Fruit fly (Drosophila melanogaster) whole organism, adult: ENCODE data around the gene Tspo.

ENCODE experiments used
- CG11617 ChIP-seq: fragments of 200-800 bp; sonication (Bioruptor generic); optimal IDR thresholded peaks from 2 replicates; lab custom pipeline; 2017; ENCODE audit warnings: mild to moderate bottlenecking, missing biosample characterization, missing genetic modification reagents, missing genetic modification characterization
- CG12768 ChIP-seq: fragments of 200-800 bp; sonication (Bioruptor generic); optimal IDR thresholded peaks from 2 replicates; lab custom pipeline; 2017; ENCODE audit warnings: missing biosample characterization, missing genetic modification characterization, mild to moderate bottlenecking, moderate library complexity, missing genetic modification reagents
- CG1620 ChIP-seq: fragments of 200-800 bp; sonication (Bioruptor generic); optimal IDR thresholded peaks from 2 replicates; lab custom pipeline; 2016; ENCODE audit warnings: missing biosample characterization, missing genetic modification characterization
- CG5204 ChIP-seq: fragments of 200-800 bp; sonication (Bioruptor generic); optimal IDR thresholded peaks from 2 replicates; lab custom pipeline; 2016; ENCODE audit warnings: missing biosample characterization, missing genetic modification characterization
- CG7045 ChIP-seq: fragments of 200-800 bp; sonication (Bioruptor generic); optimal IDR thresholded peaks from 2 replicates; lab custom pipeline; 2017; ENCODE audit warnings: missing biosample characterization, mild to moderate bottlenecking, missing genetic modification characterization
- Crg-1 ChIP-seq: fragments of 200-800 bp; sonication (Bioruptor generic); optimal IDR thresholded peaks from 2 replicates; lab custom pipeline; 2016; ENCODE audit warnings: missing biosample characterization, missing genetic modification characterization
- Hr96 ChIP-seq: fragments of 200-800 bp; sonication (Bioruptor generic); optimal IDR thresholded peaks from 2 replicates; lab custom pipeline; 2016; ENCODE audit warnings: missing biosample characterization, missing genetic modification characterization
- Mnt ChIP-seq: fragments of 200-800 bp; sonication (Bioruptor generic); optimal IDR thresholded peaks from 2 replicates; lab custom pipeline; 2016; ENCODE audit warnings: missing biosample characterization, mild to moderate bottlenecking, missing genetic modification characterization
- bab1 ChIP-seq: fragments of 200-800 bp; sonication (Bioruptor generic); optimal IDR thresholded peaks from 3 replicates; lab custom pipeline; 2019; ENCODE audit warnings: missing biosample characterization, mild to moderate bottlenecking, missing genetic modification characterization, moderate library complexity
- cnc ChIP-seq, 2 experiments: fragments of >200 bp; optimal IDR thresholded peaks; 2 replicates each; lab custom pipeline; 2017
- ovo ChIP-seq: fragments of 200-800 bp; sonication (Bioruptor generic); optimal IDR thresholded peaks from 2 replicates; lab custom pipeline; 2016; ENCODE audit warnings: missing biosample characterization, missing genetic modification characterization
- pad ChIP-seq: fragments of 200-800 bp; sonication (Bioruptor generic); optimal IDR thresholded peaks from 3 replicates; lab custom pipeline; 2017; ENCODE audit warnings: missing biosample characterization, missing genetic modification characterization, mild to moderate bottlenecking, moderate library complexity, missing genetic modification reagents
- tj ChIP-seq: fragments of 200-800 bp; sonication (Bioruptor generic); optimal IDR thresholded peaks from 3 replicates; lab custom pipeline; 2017; ENCODE audit warnings: missing biosample characterization, mild to moderate bottlenecking, missing genetic modification characterization, moderate library complexity

- no peak for TF ChIP-seq CG12768 (GFP tag; lab: Kevin White, UChicago)
- no peak for TF ChIP-seq CG5204
- TF ChIP-seq tj (GFP tag; lab: Kevin White, UChicago): no peak
- TF ChIP-seq pad (GFP tag; lab: Kevin White, UChicago): no peak
- no peak for TF ChIP-seq Mnt (GFP tag; lab: Kevin White, UChicago)
- TF ChIP-seq cnc (optimal IDR thresholded peaks at IDR 0.05; lab: Kevin White, UChicago): no peak
- no peak for TF ChIP-seq Hr96 (GFP tag; lab: Kevin White, UChicago)
- TF ChIP-seq bab1 (GFP tag; lab: Kevin White, UChicago): no peak
- no peak for TF ChIP-seq CG1620 (GFP tag; lab: Kevin White, UChicago)
- TF ChIP-seq CG7045 (GFP tag; lab: Kevin White, UChicago): no peak
- TF ChIP-seq CG11617 (GFP tag; lab: Kevin White, UChicago): no peak
- no peak for TF ChIP-seq ovo (GFP tag; lab: Kevin White, UChicago)
- TF ChIP-seq Crg-1 (GFP tag; lab: Kevin White, UChicago): no peak
Observed at dm6 chr2L:549637-550036, 9.8 kb upstream of the Tspo start.
